Worm (Caenorhabditis elegans) whole organism, L3 larva: Measurements from ENCODE around the gene scl-20.

Source experiments
- R02D3.7 ChIP-seq: fragments of 150-350 bp; optimal IDR thresholded peaks from 2 replicates; lab custom pipeline; 2014; ENCODE audit warnings: missing biosample characterization, missing genetic modification characterization
- aly-2 ChIP-seq: fragments of 150-350 bp; optimal IDR thresholded peaks from 2 replicates; lab custom pipeline; 2014; ENCODE audit warnings: missing biosample characterization, missing genetic modification characterization
- ama-1 ChIP-seq: fragments of 150-350 bp; optimal IDR thresholded peaks from 2 replicates; lab custom pipeline; 2018
- daf-12 ChIP-seq: fragments of 150-350 bp; optimal IDR thresholded peaks from 2 replicates; lab custom pipeline; 2014; ENCODE audit warnings: missing biosample characterization, missing genetic modification reagents, missing genetic modification characterization
- fos-1 ChIP-seq: fragments of 150-350 bp; optimal IDR thresholded peaks from 2 replicates; lab custom pipeline; 2014; ENCODE audit warnings: missing biosample characterization, missing genetic modification characterization
- jun-1 ChIP-seq: fragments of 150-350 bp; optimal IDR thresholded peaks from 2 replicates; lab custom pipeline; 2014; ENCODE audit warnings: missing biosample characterization, missing genetic modification reagents, missing genetic modification characterization
- lin-15B ChIP-seq: fragments of 150-350 bp; optimal IDR thresholded peaks from 2 replicates; lab custom pipeline; 2014; ENCODE audit warnings: missing biosample characterization, missing genetic modification characterization
- lin-39 ChIP-seq: fragments of 150-350 bp; optimal IDR thresholded peaks from 2 replicates; lab custom pipeline; 2018; ENCODE audit warnings: missing biosample characterization, missing genetic modification reagents, missing genetic modification characterization
- nhr-28 ChIP-seq: fragments of 150-350 bp; optimal IDR thresholded peaks from 2 replicates; lab custom pipeline; 2014; ENCODE audit warnings: missing biosample characterization, missing genetic modification characterization
- nhr-77 ChIP-seq: fragments of 150-350 bp; optimal IDR thresholded peaks from 2 replicates; lab custom pipeline; 2014; ENCODE audit warnings: missing biosample characterization, missing genetic modification characterization
- pha-4 ChIP-seq: fragments of 150-350 bp; optimal IDR thresholded peaks from 2 replicates; lab custom pipeline; 2014; ENCODE audit warnings: missing biosample characterization, missing genetic modification reagents, missing genetic modification characterization
- snpc-4 ChIP-seq: fragments of 150-350 bp; optimal IDR thresholded peaks from 2 replicates; lab custom pipeline; 2014; ENCODE audit warnings: missing biosample characterization, missing genetic modification characterization
- ztf-11 ChIP-seq: fragments of 150-350 bp; optimal IDR thresholded peaks from 2 replicates; lab custom pipeline; 2014; ENCODE audit warnings: missing biosample characterization, missing genetic modification characterization

DNA sequence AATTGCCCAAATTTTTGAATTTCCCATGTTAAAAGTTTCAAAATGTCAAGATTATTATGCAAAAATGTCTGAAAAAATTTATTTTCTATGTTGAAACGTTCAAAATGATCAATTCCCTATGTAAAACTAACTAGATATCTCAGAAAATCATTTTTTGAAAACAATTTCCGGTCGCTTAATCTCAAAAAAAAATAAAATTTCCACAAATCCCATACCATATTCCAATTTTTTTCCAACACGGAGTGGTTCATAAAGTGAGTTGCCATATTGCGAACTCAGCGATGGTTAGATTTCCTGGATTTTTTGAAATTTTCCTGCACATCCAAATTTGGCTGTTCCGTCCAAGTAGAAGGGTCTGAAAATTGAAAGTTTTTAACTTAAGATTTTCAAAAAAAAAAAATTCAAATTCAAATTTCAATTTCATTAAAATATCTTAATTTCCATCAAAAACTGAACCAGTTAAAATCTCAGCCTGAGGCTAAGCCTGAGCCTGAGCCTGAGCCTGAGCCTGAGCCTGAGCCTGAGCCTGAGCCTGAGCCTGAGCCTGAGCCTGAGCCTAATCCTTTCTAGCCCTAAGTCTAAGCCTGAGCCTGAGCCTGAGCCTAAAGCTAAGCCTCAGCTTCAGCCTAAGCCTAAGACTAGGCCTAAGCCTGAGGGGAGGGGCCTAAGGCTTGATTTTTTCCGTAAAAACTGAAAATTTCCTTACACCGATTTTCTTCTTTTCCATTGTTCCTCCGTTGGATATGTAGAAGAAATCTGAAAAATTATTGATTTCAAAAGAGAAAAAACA is 11.6 kb downstream of the scl-20 start:
- TF ChIP-seq lin-15B (tag; lab: Kevin White, UChicago) (no peak), nhr-28 (tag; lab: Kevin White, UChicago) (no peak), nhr-77 (tag; lab: Kevin White, UChicago) (no peak), ztf-11 (tag; lab: Kevin White, UChicago) (no peak), daf-12 (tag; lab: Kevin White, UChicago) (no peak), pha-4 (tag; lab: Kevin White, UChicago) (no peak), snpc-4 (tag; lab: Kevin White, UChicago) (no peak), R02D3.7 (tag; lab: Kevin White, UChicago) (no peak), lin-39 (tag; lab: Kevin White, UChicago) (no peak), fos-1 (tag; lab: Kevin White, UChicago) (no peak), jun-1 (tag; lab: Kevin White, UChicago) (no peak), aly-2 (tag; lab: Kevin White, UChicago) (no peak), ama-1 (lab: Kevin White, UChicago) (no peak)
